Fruit fly (Drosophila melanogaster): ENCODE measurements around the gene CG2278.
A peak's percentile ranks its signal among the peaks of the same experiment; 100 is the strongest.

- TF ChIP-seq psq (optimal IDR thresholded peaks at IDR 0.05) (peak; percentile 13), Sin3A (optimal IDR thresholded peaks at IDR 0.05) (no peak), ttk (optimal IDR thresholded peaks at IDR 0.05) (no peak)
Observed at dm6 chrX:8143537-8143936, 26.5 kb downstream of the CG2278 start, which contains the start of gene CG17982.
